Fruit fly (Drosophila melanogaster): ENCODE data around the gene ND-ACP.

DNA sequence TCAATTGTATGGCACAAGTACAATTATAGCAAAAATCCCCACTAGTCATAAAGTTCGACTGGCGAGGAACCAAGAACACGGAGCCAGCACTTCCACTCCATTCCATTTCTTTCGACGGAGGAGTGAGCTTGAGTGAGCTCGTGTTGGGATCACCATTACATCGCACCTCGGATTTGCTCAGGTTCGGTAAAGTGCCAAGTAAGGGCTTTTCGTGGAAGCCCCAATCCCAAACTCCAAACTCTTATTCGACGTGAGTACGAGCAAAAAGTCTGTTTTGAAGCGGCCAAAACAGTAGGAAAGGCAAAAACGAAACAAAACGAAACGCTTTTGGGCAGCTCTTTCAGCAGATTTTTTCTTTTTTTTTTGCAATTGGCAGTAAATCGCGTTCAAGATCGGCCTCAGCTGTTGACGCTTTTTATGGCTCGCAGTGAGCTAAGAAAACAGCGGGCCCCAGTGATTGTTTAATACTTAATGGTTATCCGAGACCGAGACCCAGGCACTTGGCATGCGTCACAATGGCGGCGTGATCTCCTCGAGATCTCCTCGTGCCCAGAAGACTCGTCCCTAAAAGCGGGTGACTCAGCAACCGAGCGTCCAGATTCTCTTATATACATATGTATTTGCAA, 8.7 kb upstream of the ND-ACP start:
- TF ChIP-seq CG14711 (tag; optimal IDR thresholded peaks at IDR 0.05) (no peak), Mnt (GFP tag; optimal IDR thresholded peaks at IDR 0.05) (no peak)
